Fruit fly (Drosophila melanogaster): ENCODE measurements around the gene Tektin-C.

Tektin-C gene

dm6 chr3L:5825483-5825882 lies 29.1 kb upstream of the Tektin-C start:
- TF ChIP-seq CG13287 (GFP tag; IDR thresholded peaks at IDR 0.05; ENCODE audit: partially characterized antibody) = no peak
- TF ChIP-seq Med (GFP tag) = peak; percentile 5

- TF ChIP-seq lov (optimal IDR thresholded peaks at IDR 0.05) (no peak), lov (GFP tag; IDR thresholded peaks at IDR 0.05) (peak; percentile 68; the same call in 2 of the 3 replicates), sc (optimal IDR thresholded peaks at IDR 0.05) (no peak), sc (GFP tag; optimal IDR thresholded peaks at IDR 0.05) (peak; percentile 91), CG10565 (GFP tag; optimal IDR thresholded peaks at IDR 0.05) (peak; percentile 45), PHDP (tag; optimal IDR thresholded peaks at IDR 0.05) (peak; percentile 80), CG16815 (GFP tag; optimal IDR thresholded peaks at IDR 0.05) (peak; percentile 41), CG10366 (GFP tag; IDR thresholded peaks at IDR 0.05) (peak; percentile 55), BtbVII (GFP tag; optimal IDR thresholded peaks at IDR 0.05) (peak; percentile 84), CG10543 (GFP tag; optimal IDR thresholded peaks at IDR 0.05) (peak; percentile 61), Med (GFP tag) (peak; percentile 97), hkb (optimal IDR thresholded peaks at IDR 0.05) (no peak), hkb (GFP tag; IDR thresholded peaks at IDR 0.05) (peak; percentile 83), E2f1 (GFP tag; IDR thresholded peaks at IDR 0.05) (peak; percentile 28; the same call in 1 of the 2 replicates), chn (GFP tag; optimal IDR thresholded peaks at IDR 0.05) (peak; percentile 71), HmgD (GFP tag; optimal IDR thresholded peaks at IDR 0.05) (peak; percentile 55), pita (GFP tag; optimal IDR thresholded peaks at IDR 0.05) (no peak), cas (GFP tag; IDR thresholded peaks at IDR 0.05) (no peak), CG11504 (tag; optimal IDR thresholded peaks at IDR 0.05) (peak; percentile 80), zfh2 (GFP tag; optimal IDR thresholded peaks at IDR 0.05) (no peak), CG18011 (GFP tag; optimal IDR thresholded peaks at IDR 0.05) (peak; percentile 48), seq (GFP tag; IDR thresholded peaks at IDR 0.05) (peak; percentile 64; the same call in 1 of the 2 replicates), gce (GFP tag; IDR thresholded peaks at IDR 0.05) (peak; percentile 74; the same call in 1 of the 3 replicates), CG14710 (tag; optimal IDR thresholded peaks at IDR 0.05) (peak; percentile 89), CG10979 (tag; optimal IDR thresholded peaks at IDR 0.05) (peak; percentile 78), CG6272 (GFP tag; IDR thresholded peaks at IDR 0.05) (no peak), chinmo (GFP tag; IDR thresholded peaks at IDR 0.05; ENCODE audit: partially characterized antibody) (no peak), gt (GFP tag; IDR thresholded peaks at IDR 0.05) (no peak), sima (GFP tag; optimal IDR thresholded peaks at IDR 0.05) (peak; percentile 2), crc (GFP tag; optimal IDR thresholded peaks at IDR 0.05) (peak; percentile 63), dpn (GFP tag; optimal IDR thresholded peaks at IDR 0.05) (peak; percentile 52 to 61), shn (GFP tag; optimal IDR thresholded peaks at IDR 0.05) (peak; percentile 83), Nf-YC (tag; optimal IDR thresholded peaks at IDR 0.05) (peak; percentile 37), tgo (GFP tag; IDR thresholded peaks at IDR 0.05) (peak; percentile 48; the same call in 1 of the 3 replicates), Sox102F (GFP tag; optimal IDR thresholded peaks at IDR 0.05) (peak; percentile 80), CG1832 (GFP tag; optimal IDR thresholded peaks at IDR 0.05) (no peak), CG8765 (GFP tag; IDR thresholded peaks at IDR 0.05) (no peak), D19A (tag; optimal IDR thresholded peaks at IDR 0.05) (peak; percentile 70), Taf1 (GFP tag; IDR thresholded peaks at IDR 0.05) (no peak), CG15479 (GFP tag; optimal IDR thresholded peaks at IDR 0.05) (peak; percentile 44), CG3726 (GFP tag; IDR thresholded peaks at IDR 0.05) (0 out of 3 replicates have a peak, but pooled peaks have one; percentile 4), Atf3 (GFP tag; optimal IDR thresholded peaks at IDR 0.05) (peak; percentile 75), klu (GFP tag; IDR thresholded peaks at IDR 0.05) (no peak), CG8944 (GFP tag; optimal IDR thresholded peaks at IDR 0.05) (peak; percentile 80), slou (GFP tag; optimal IDR thresholded peaks at IDR 0.05) (no peak), cwo (GFP tag; optimal IDR thresholded peaks at IDR 0.05) (peak; percentile 59), CG6791 (GFP tag; IDR thresholded peaks at IDR 0.05; ENCODE audit: partially characterized antibody) (no peak)
These were observed 27.6 kb upstream of the Tektin-C start for dm6 chr3L:5823763-5824445.

Data from whole organism, embryonic.